Worm (Caenorhabditis elegans): ENCODE results near the gene F41G3.21.

- no peak for TF ChIP-seq gmeb-1 (tag; optimal IDR thresholded peaks at IDR 0.05)
- peak; percentile 86 for TF ChIP-seq lin-39 (tag; optimal IDR thresholded peaks at IDR 0.05)
- TF ChIP-seq Y55F3AM.14 (GFP tag; optimal IDR thresholded peaks at IDR 0.05) = peak; percentile 37
- TF ChIP-seq nhr-237 (tag; optimal IDR thresholded peaks at IDR 0.05) = no peak
- TF ChIP-seq ama-1 (optimal IDR thresholded peaks at IDR 0.05) = no peak
- TF ChIP-seq nhr-21 (tag; optimal IDR thresholded peaks at IDR 0.05) = no peak
- TF ChIP-seq elt-3 (tag; optimal IDR thresholded peaks at IDR 0.05) = no peak
- TF ChIP-seq ztf-4 (tag; optimal IDR thresholded peaks at IDR 0.05) = no peak
- peak; percentile 49 for TF ChIP-seq C34F6.9 (tag; optimal IDR thresholded peaks at IDR 0.05)
These were observed 45.1 kb downstream of the F41G3.21 start for ce11 chrII:6707496-6708260.
